Fruit fly (Drosophila melanogaster): ENCODE data around the gene CG17026.

DNA sequence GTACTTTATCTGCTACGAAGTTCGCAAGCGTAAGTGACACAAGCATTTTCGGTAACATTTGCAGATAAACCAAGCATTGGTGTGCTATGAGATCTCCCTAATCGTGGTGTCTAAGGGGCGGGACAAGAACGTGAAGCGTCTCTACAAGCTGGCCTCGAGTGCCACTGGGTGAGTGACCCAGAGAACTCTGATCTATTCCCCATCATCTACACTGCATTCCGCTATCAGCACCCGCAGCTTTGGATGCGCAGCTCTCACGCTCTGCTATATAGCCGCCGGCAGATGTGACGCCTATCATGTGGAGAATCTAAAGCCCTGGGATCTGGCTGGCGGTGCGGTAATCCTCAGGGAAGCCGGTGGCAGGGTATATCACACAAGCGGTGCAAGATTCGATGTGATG, 4.1 kb downstream of the CG17026 start:
- TF ChIP-seq psq (optimal IDR thresholded peaks at IDR 0.05) (no peak), h (optimal IDR thresholded peaks at IDR 0.05) (no peak)
